Fruit fly (Drosophila melanogaster): ENCODE measurements around the gene Gbeta5.

The Gbeta5 gene

DNA sequence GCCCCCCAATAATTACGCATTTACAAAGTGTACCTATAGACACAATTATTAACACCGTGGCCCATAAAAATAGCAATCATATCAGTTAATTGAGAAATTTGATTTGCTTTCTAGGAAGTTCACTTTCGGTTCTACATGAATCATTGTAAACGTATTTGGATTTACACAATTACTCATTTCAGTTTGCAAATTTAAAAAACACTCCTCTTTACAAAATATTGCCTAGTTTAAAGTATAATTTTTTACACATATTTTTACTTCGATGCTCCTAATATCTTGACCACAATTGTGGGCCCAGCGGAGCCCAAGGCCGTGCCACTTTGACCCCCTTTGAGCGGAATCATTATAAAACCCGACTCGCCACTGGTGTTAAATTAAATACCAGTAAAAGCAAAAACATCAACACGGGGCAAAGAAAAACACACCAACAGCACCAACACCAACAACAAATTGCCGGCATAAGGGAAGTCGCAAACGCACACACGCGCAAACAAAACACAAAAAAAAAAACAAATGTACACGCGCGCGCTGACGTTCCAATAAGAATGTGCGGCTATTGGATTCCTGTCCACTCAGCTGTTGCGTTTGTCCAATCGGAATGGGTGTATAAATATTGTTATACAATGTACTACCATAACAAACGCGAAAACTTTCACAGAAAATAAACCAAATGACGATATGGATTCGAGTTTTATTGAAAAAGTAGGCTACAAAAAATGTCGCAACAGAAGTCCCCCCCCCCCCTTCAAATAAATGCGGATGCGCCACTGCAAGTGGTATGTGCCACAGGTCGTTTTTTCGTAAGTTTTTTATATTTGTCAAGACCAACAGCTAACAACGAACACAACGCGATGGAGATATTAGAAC is 37.4 kb downstream of the Gbeta5 start:
- TF ChIP-seq CG32006 (GFP tag; optimal IDR thresholded peaks at IDR 0.05) (peak; percentile 23), fkh (GFP tag; optimal IDR thresholded peaks at IDR 0.05) (peak; percentile 37), net (GFP tag; optimal IDR thresholded peaks at IDR 0.05) (no peak), CG15336 (GFP tag; IDR thresholded peaks at IDR 0.05) (0 out of 2 replicates have a peak, but pooled peaks have one; percentile 33), dsx (GFP tag; optimal IDR thresholded peaks at IDR 0.05; ENCODE audit: poor library complexity, severe bottlenecking) (no peak), Hr39 (GFP tag; optimal IDR thresholded peaks at IDR 0.05) (peak; percentile 40), eg (GFP tag; IDR thresholded peaks at IDR 0.05) (peak; percentile 56), dac (GFP tag; optimal IDR thresholded peaks at IDR 0.05) (no peak), OdsH (GFP tag; optimal IDR thresholded peaks at IDR 0.05) (peak; percentile 7), CG10669 (GFP tag; optimal IDR thresholded peaks at IDR 0.05) (peak; percentile 25), CG6163 (GFP tag; IDR thresholded peaks at IDR 0.05) (peak; percentile 28; the same call in 1 of the 3 replicates), acj6 (GFP tag; optimal IDR thresholded peaks at IDR 0.05) (peak; percentile 13), esn (GFP tag; optimal IDR thresholded peaks at IDR 0.05) (peak; percentile 5), Gug (GFP tag; IDR thresholded peaks at IDR 0.05) (no peak), Hr4 (GFP tag; optimal IDR thresholded peaks at IDR 0.05) (no peak), pdm3 (GFP tag; optimal IDR thresholded peaks at IDR 0.05) (peak; percentile 8), CG11762 (GFP tag; optimal IDR thresholded peaks at IDR 0.05; ENCODE audit: insufficient read depth) (no peak), Ets96B (tag; optimal IDR thresholded peaks at IDR 0.05) (peak; percentile 6), achi (GFP tag; optimal IDR thresholded peaks at IDR 0.05) (peak; percentile 33), CG3919 (GFP tag; optimal IDR thresholded peaks at IDR 0.05) (peak; percentile 18), CG31627 (GFP tag; optimal IDR thresholded peaks at IDR 0.05) (peak; percentile 31), Sox102F (GFP tag; optimal IDR thresholded peaks at IDR 0.05) (peak; percentile 7), CG3032 (tag; optimal IDR thresholded peaks at IDR 0.05) (no peak), lz (GFP tag; optimal IDR thresholded peaks at IDR 0.05) (peak; percentile 23), cyc (GFP tag; optimal IDR thresholded peaks at IDR 0.05) (peak; percentile 10), CG8319 (GFP tag; optimal IDR thresholded peaks at IDR 0.05) (no peak), Met (GFP tag; optimal IDR thresholded peaks at IDR 0.05) (peak; percentile 64)

DNA sequence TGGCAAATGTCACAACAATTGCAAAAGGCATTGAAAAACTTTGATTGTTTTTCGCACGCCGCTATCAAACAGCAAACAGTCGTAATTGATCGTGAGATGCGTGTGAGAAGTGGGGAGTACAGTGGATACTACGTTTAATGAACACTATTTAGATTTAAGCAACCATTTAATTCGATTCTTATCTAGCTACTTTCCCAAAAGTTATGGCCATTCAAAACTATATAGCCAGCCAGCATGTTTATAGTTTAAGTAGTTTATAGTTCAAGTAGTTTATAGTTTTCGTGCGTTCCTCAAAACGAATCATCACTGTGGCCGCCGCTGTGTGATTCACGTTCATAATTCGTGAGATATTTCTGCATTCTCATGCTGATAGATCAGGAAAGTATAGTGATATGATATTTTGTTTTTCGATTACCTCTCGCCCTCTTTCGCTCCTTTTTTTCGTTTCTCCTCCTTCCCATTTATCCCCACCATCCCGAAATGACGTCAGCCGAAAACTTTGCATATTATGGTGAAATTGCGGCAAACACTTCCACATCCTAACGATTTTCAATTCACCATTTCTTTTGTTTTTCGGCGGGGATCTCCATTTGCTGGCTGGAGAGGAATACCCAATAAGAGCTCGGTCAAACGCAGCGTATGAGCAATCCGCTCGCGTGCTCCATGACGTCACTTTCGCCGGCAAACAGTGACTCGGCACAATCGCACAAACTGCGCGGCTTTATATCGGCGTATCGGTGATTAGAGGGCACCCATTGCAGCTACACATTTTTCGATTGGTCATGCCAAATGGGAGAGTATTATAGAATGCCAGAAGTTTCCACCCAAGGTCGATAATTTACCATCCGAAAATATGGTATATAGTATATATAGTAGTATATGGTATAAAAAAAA is 38.4 kb downstream of the Gbeta5 start:
- TF ChIP-seq Sox102F (GFP tag; optimal IDR thresholded peaks at IDR 0.05) (no peak), CG6163 (GFP tag; IDR thresholded peaks at IDR 0.05) (0 out of 3 replicates have a peak, but pooled peaks have one; percentile 17), Eip78C (GFP tag) (peak; percentile 54), CG31627 (GFP tag; optimal IDR thresholded peaks at IDR 0.05) (peak; percentile 3), Lpt (GFP tag; optimal IDR thresholded peaks at IDR 0.05) (no peak), acj6 (GFP tag; optimal IDR thresholded peaks at IDR 0.05) (peak; percentile 15), spab (GFP tag; optimal IDR thresholded peaks at IDR 0.05) (no peak), Ets21C (GFP tag; optimal IDR thresholded peaks at IDR 0.05) (no peak), CG16779 (tag; optimal IDR thresholded peaks at IDR 0.05) (no peak), CG4318 (GFP tag; optimal IDR thresholded peaks at IDR 0.05) (no peak), lz (GFP tag; optimal IDR thresholded peaks at IDR 0.05) (peak; percentile 30), CG32006 (GFP tag; optimal IDR thresholded peaks at IDR 0.05) (peak; percentile 6), CG11294 (GFP tag; IDR thresholded peaks at IDR 0.05) (peak; percentile 50; the same call in 1 of the 2 replicates), esn (GFP tag; optimal IDR thresholded peaks at IDR 0.05) (peak; percentile 15), Ets96B (tag; optimal IDR thresholded peaks at IDR 0.05) (no peak), cyc (GFP tag; optimal IDR thresholded peaks at IDR 0.05) (peak; percentile 13), Smox (GFP tag; optimal IDR thresholded peaks at IDR 0.05) (no peak), pdm3 (GFP tag; optimal IDR thresholded peaks at IDR 0.05) (peak; percentile 36), Hr39 (GFP tag; optimal IDR thresholded peaks at IDR 0.05) (peak; percentile 25), Blimp-1 (GFP tag; optimal IDR thresholded peaks at IDR 0.05) (no peak), topi (GFP tag; optimal IDR thresholded peaks at IDR 0.05) (peak; percentile 21), CG6854 (GFP tag; optimal IDR thresholded peaks at IDR 0.05) (no peak), CG8319 (GFP tag; optimal IDR thresholded peaks at IDR 0.05) (no peak), Hr4 (GFP tag; optimal IDR thresholded peaks at IDR 0.05) (peak; percentile 24), CG11762 (GFP tag; optimal IDR thresholded peaks at IDR 0.05; ENCODE audit: insufficient read depth) (no peak), fkh (GFP tag; optimal IDR thresholded peaks at IDR 0.05) (peak; percentile 31), ss (GFP tag; optimal IDR thresholded peaks at IDR 0.05) (no peak), Sox15 (GFP tag; optimal IDR thresholded peaks at IDR 0.05) (no peak), svp (GFP tag) (peak; percentile 31), CG15336 (GFP tag; IDR thresholded peaks at IDR 0.05) (0 out of 2 replicates have a peak, but pooled peaks have one; percentile 16), CG6792 (GFP tag; optimal IDR thresholded peaks at IDR 0.05) (peak; percentile 0), achi (GFP tag; optimal IDR thresholded peaks at IDR 0.05) (peak; percentile 5), Hr38 (GFP tag; optimal IDR thresholded peaks at IDR 0.05) (no peak)
